Fruit fly (Drosophila melanogaster) whole organism, embryonic: ENCODE measurements around the gene Nph.

Source experiments
- BEAF-32 ChIP-seq: fragments of 200-800 bp; sonication (Bioruptor generic); optimal IDR thresholded peaks from 3 replicates; lab custom pipeline; 2017; ENCODE audit warnings: missing biosample characterization, missing genetic modification characterization, mild to moderate bottlenecking, moderate library complexity, missing genetic modification reagents
- CG13775 ChIP-seq: fragments of 200-800 bp; sonication (Bioruptor generic); optimal IDR thresholded peaks from 3 replicates; lab custom pipeline; 2017; ENCODE audit warnings: missing biosample characterization, mild to moderate bottlenecking, missing genetic modification characterization
- CG13894 ChIP-seq: fragments of 200-800 bp; sonication (Bioruptor generic); optimal IDR thresholded peaks from 3 replicates; lab custom pipeline; 2018; ENCODE audit warnings: missing biosample characterization, mild to moderate bottlenecking, missing genetic modification characterization, moderate library complexity
- CG14710 ChIP-seq: fragments of 200-800 bp; sonication (Bioruptor generic); optimal IDR thresholded peaks from 3 replicates; lab custom pipeline; 2019; ENCODE audit warnings: missing biosample characterization, mild to moderate bottlenecking, missing genetic modification characterization, moderate library complexity
- CG1529 ChIP-seq: fragments of 200-800 bp; sonication (Bioruptor generic); optimal IDR thresholded peaks from 3 replicates; lab custom pipeline; 2018; ENCODE audit warnings: missing biosample characterization, missing genetic modification characterization
- CG15514 ChIP-seq: fragments of 200-800 bp; sonication (Bioruptor generic); optimal IDR thresholded peaks from 3 replicates; lab custom pipeline; 2017; ENCODE audit warnings: missing biosample characterization, missing genetic modification characterization, mild to moderate bottlenecking, moderate library complexity, missing genetic modification reagents
- CG15601 ChIP-seq: fragments of 200-800 bp; sonication (Bioruptor generic); optimal IDR thresholded peaks from 3 replicates; lab custom pipeline; 2019; ENCODE audit warnings: missing biosample characterization, mild to moderate bottlenecking, missing genetic modification characterization, moderate library complexity
- CG17186 ChIP-seq: fragments of 200-800 bp; sonication (Bioruptor generic); optimal IDR thresholded peaks from 3 replicates; lab custom pipeline; 2017; ENCODE audit warnings: missing biosample characterization, missing genetic modification reagents, missing genetic modification characterization
- CG17802 ChIP-seq: fragments of 200-800 bp; sonication (Bioruptor generic); optimal IDR thresholded peaks from 2 replicates; lab custom pipeline; 2018; ENCODE audit warnings: missing biosample characterization, mild to moderate bottlenecking, missing genetic modification characterization, moderate library complexity
- CG30020 ChIP-seq: fragments of 200-800 bp; optimal IDR thresholded peaks from 2 replicates; lab custom pipeline; 2019; ENCODE audit warnings: missing biosample characterization, mild to moderate bottlenecking, missing genetic modification characterization, moderate library complexity
- CG30403 ChIP-seq: fragments of 200-800 bp; sonication (Bioruptor generic); optimal IDR thresholded peaks from 3 replicates; lab custom pipeline; 2016; ENCODE audit warnings: missing biosample characterization, missing genetic modification characterization
- CG32767 ChIP-seq: fragments of 200-800 bp; sonication (Bioruptor generic); IDR thresholded peaks from 2 replicates; pipeline ENCODE4 v1.3.6; 2022; ENCODE audit warnings: missing biosample characterization, missing genetic modification characterization
- CG34224 ChIP-seq: fragments of 200-800 bp; sonication (Bioruptor generic); IDR thresholded peaks from 3 replicates; pipeline ENCODE4 v1.3.6; 2022; ENCODE audit warnings: missing biosample characterization, missing genetic modification characterization; ENCODE audit not compliant: partially characterized antibody
- CG3995 ChIP-seq: fragments of 200-800 bp; sonication (Bioruptor generic); optimal IDR thresholded peaks from 3 replicates; lab custom pipeline; 2016; ENCODE audit warnings: missing biosample characterization, missing genetic modification characterization
- CG6272 ChIP-seq: fragments of 200-800 bp; sonication (Bioruptor generic); IDR thresholded peaks from 2 replicates; pipeline ENCODE4 v1.3.6; 2022; ENCODE audit warnings: missing biosample characterization, missing genetic modification characterization
- CG7963 ChIP-seq: fragments of 200-800 bp; sonication (Bioruptor generic); IDR thresholded peaks from 3 replicates; pipeline ENCODE4 v1.3.6; 2022; ENCODE audit warnings: missing biosample characterization, missing genetic modification characterization; ENCODE audit not compliant: partially characterized antibody
- Ets65A ChIP-seq: fragments of 200-800 bp; sonication (Bioruptor generic); peaks from one replicate; lab custom pipeline; 2016; ENCODE audit warnings: missing biosample characterization, missing genetic modification characterization
- H2.0 ChIP-seq: fragments of 200-800 bp; sonication (Bioruptor generic); IDR thresholded peaks from 2 replicates; pipeline ENCODE4 v1.3.6; 2022; ENCODE audit warnings: missing biosample characterization, missing genetic modification characterization
- HLH4C ChIP-seq: fragments of 200-800 bp; sonication (Bioruptor generic); IDR thresholded peaks from 3 replicates; pipeline ENCODE4 v1.3.6; 2022; ENCODE audit warnings: missing biosample characterization, missing genetic modification characterization; ENCODE audit not compliant: partially characterized antibody
- HmgZ ChIP-seq: fragments of 200-800 bp; sonication (Bioruptor generic); optimal IDR thresholded peaks from 2 replicates; lab custom pipeline; 2018; ENCODE audit warnings: missing biosample characterization, mild to moderate bottlenecking, missing genetic modification characterization
- Lhr ChIP-seq: fragments of 200-800 bp; sonication (Bioruptor generic); optimal IDR thresholded peaks from 3 replicates; lab custom pipeline; 2017; ENCODE audit warnings: mild to moderate bottlenecking, missing biosample characterization, missing genetic modification reagents, missing genetic modification characterization
- Lim3 ChIP-seq: fragments of 200-800 bp; sonication (Bioruptor generic); IDR thresholded peaks from 2 replicates; pipeline ENCODE4 v1.3.6; 2022; ENCODE audit warnings: missing biosample characterization, missing genetic modification characterization
- MESR4 ChIP-seq: fragments of 200-800 bp; sonication (Bioruptor generic); optimal IDR thresholded peaks from 2 replicates; lab custom pipeline; 2018; ENCODE audit warnings: missing biosample characterization, mild to moderate bottlenecking, missing genetic modification characterization, moderate library complexity
- Mad ChIP-seq: fragments of 200-800 bp; sonication (Bioruptor generic); optimal IDR thresholded peaks from 2 replicates; lab custom pipeline; 2016; ENCODE audit warnings: missing biosample characterization, missing genetic modification characterization
- Mrtf ChIP-seq: fragments of 200-800 bp; sonication (Bioruptor generic); IDR thresholded peaks from 3 replicates; pipeline ENCODE4 v1.3.6; 2022; ENCODE audit warnings: missing biosample characterization, missing genetic modification characterization
- NK7.1 ChIP-seq: fragments of 200-800 bp; sonication (Bioruptor generic); optimal IDR thresholded peaks from 3 replicates; lab custom pipeline; 2016; ENCODE audit warnings: missing biosample characterization, missing genetic modification characterization
- Oaz ChIP-seq: fragments of 200-800 bp; sonication (Bioruptor generic); IDR thresholded peaks from 2 replicates; pipeline ENCODE4 v1.3.6; 2022; ENCODE audit warnings: missing biosample characterization, missing genetic modification characterization
- Rx ChIP-seq: fragments of 200-800 bp; sonication (Bioruptor generic); IDR thresholded peaks from 2 replicates; pipeline ENCODE4 v1.3.6; 2022; ENCODE audit warnings: missing biosample characterization, missing genetic modification characterization
- Sry-β ChIP-seq: fragments of 200-800 bp; sonication (Bioruptor generic); optimal IDR thresholded peaks from 2 replicates; lab custom pipeline; 2018; ENCODE audit warnings: missing biosample characterization, mild to moderate bottlenecking, missing genetic modification characterization, moderate library complexity
- Sry-δ ChIP-seq: fragments of 200-800 bp; sonication (Bioruptor generic); optimal IDR thresholded peaks from 2 replicates; lab custom pipeline; 2016; ENCODE audit warnings: missing biosample characterization, missing genetic modification characterization
- Stat92E ChIP-seq, 3 experiments: fragments of >200 bp in 2 of 3; fragments of 200-800 bp in 1 of 3; sonication (Bioruptor generic) in 1 of 3; optimal IDR thresholded peaks; 2 replicates each; lab custom pipeline; 2017 to 2019; ENCODE audit warnings: missing biosample characterization in 3 of 3, missing genetic modification characterization in 3 of 3, mild to moderate bottlenecking in 1 of 3, moderate library complexity in 1 of 3
- ac ChIP-seq: fragments of 200-800 bp; sonication (Bioruptor generic); optimal IDR thresholded peaks from 3 replicates; lab custom pipeline; 2017; ENCODE audit warnings: missing biosample characterization, mild to moderate bottlenecking, missing genetic modification characterization
- al ChIP-seq: fragments of 200-800 bp; sonication (Bioruptor generic); IDR thresholded peaks from 2 replicates; pipeline ENCODE4 v1.3.6; 2022; ENCODE audit warnings: missing biosample characterization, missing genetic modification characterization
- bbx ChIP-seq: fragments of 200-800 bp; sonication (Bioruptor generic); IDR thresholded peaks from 2 replicates; pipeline ENCODE4 v1.3.6; 2022; ENCODE audit warnings: missing biosample characterization, missing genetic modification characterization; ENCODE audit not compliant: partially characterized antibody
- btn ChIP-seq: fragments of 200-800 bp; sonication (Bioruptor generic); optimal IDR thresholded peaks from 2 replicates; lab custom pipeline; 2016; ENCODE audit warnings: missing biosample characterization, missing genetic modification characterization
- ci ChIP-seq: fragments of 200-800 bp; sonication (Bioruptor generic); IDR thresholded peaks from 3 replicates; pipeline ENCODE4 v1.3.6; 2022; ENCODE audit warnings: missing biosample characterization, missing genetic modification characterization
- gfzf ChIP-seq: fragments of 200-800 bp; sonication (Bioruptor generic); optimal IDR thresholded peaks from 2 replicates; lab custom pipeline; 2016; ENCODE audit warnings: missing biosample characterization, mild to moderate bottlenecking, missing genetic modification characterization, moderate library complexity
- hbn ChIP-seq: fragments of 200-800 bp; sonication (Bioruptor generic); IDR thresholded peaks from 2 replicates; pipeline ENCODE4 v1.3.6; 2022; ENCODE audit warnings: missing biosample characterization, missing genetic modification characterization; ENCODE audit not compliant: partially characterized antibody
- hkb ChIP-seq, 2 experiments: fragments of 200-800 bp in 1 of 2; fragments of >200 bp in 1 of 2; sonication (Bioruptor generic) in 1 of 2; IDR thresholded peaks in 1 of 2; optimal IDR thresholded peaks in 1 of 2; 2 replicates each; pipeline versions ENCODE4 v1.3.6 to Lab custom; 2017 to 2022; ENCODE audit warnings: missing biosample characterization in 1 of 2, missing genetic modification characterization in 1 of 2
- mld ChIP-seq: fragments of 200-800 bp; sonication (Bioruptor generic); IDR thresholded peaks from 3 replicates; pipeline ENCODE4 v1.3.6; 2022; ENCODE audit warnings: missing biosample characterization, missing genetic modification characterization; ENCODE audit not compliant: partially characterized antibody
- pzg ChIP-seq: fragments of 200-800 bp; sonication (Bioruptor generic); optimal IDR thresholded peaks from 3 replicates; lab custom pipeline; 2018; ENCODE audit warnings: missing biosample characterization, mild to moderate bottlenecking, missing genetic modification characterization, moderate library complexity
- slbo ChIP-seq: fragments of 200-800 bp; sonication (Bioruptor generic); IDR thresholded peaks from 2 replicates; pipeline ENCODE4 v1.3.6; 2022; ENCODE audit warnings: missing biosample characterization, missing genetic modification characterization
- sob ChIP-seq: fragments of 200-800 bp; sonication (Bioruptor generic); IDR thresholded peaks from 2 replicates; pipeline ENCODE4 v1.3.6; 2022; ENCODE audit warnings: missing biosample characterization, missing genetic modification characterization
- tna ChIP-seq: fragments of 200-800 bp; sonication (Bioruptor generic); IDR thresholded peaks from 2 replicates; pipeline ENCODE4 v1.3.6; 2022; ENCODE audit warnings: missing biosample characterization, missing genetic modification characterization; ENCODE audit not compliant: partially characterized antibody
- ttk ChIP-seq: fragments of 200-800 bp; sonication (Bioruptor generic); IDR thresholded peaks from 2 replicates; pipeline ENCODE4 v2.1.2; 2022; ENCODE audit warnings: missing biosample characterization, missing genetic modification characterization
- unc-4 ChIP-seq: fragments of 200-800 bp; sonication (Bioruptor generic); IDR thresholded peaks from 2 replicates; pipeline ENCODE4 v1.3.6; 2022; ENCODE audit warnings: missing biosample characterization, missing genetic modification characterization; ENCODE audit not compliant: partially characterized antibody
- unpg ChIP-seq: fragments of 200-800 bp; sonication (Bioruptor generic); optimal IDR thresholded peaks from 3 replicates; lab custom pipeline; 2018; ENCODE audit warnings: missing biosample characterization, mild to moderate bottlenecking, missing genetic modification characterization, moderate library complexity
- zen ChIP-seq: fragments of 200-800 bp; sonication (Bioruptor generic); optimal IDR thresholded peaks from 3 replicates; lab custom pipeline; 2018; ENCODE audit warnings: missing biosample characterization, mild to moderate bottlenecking, missing genetic modification characterization, moderate library complexity
- zen2 ChIP-seq: fragments of 200-800 bp; sonication (Bioruptor generic); IDR thresholded peaks from 3 replicates; pipeline ENCODE4 v1.3.6; 2022; ENCODE audit warnings: missing biosample characterization, missing genetic modification characterization; ENCODE audit not compliant: partially characterized antibody

Gene Nph

DNA sequence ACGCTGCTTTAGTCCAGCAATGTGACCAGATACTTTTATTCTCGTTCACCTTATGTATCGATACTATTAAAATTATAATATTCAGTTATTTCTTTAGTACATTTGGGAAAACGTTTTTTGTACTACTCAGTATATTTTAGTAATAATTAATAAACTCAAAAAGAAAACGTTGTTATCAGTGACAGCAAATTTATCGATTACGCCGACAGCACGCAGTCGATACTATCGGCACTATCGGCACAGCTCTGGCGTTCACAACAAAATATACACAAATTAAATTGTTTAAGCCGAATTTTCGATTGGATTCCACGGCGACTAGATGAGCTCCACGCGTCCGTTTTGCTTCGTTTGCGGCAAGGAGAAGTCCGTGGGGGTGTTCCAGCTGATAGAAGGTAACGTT, 34.8 kb upstream of the Nph start, which contains the start of the genes janA, Sry-alpha and Sry-beta (continued):
- peak; percentile 30 for TF ChIP-seq CG13775 (GFP tag; lab: Kevin White, UChicago)
- TF ChIP-seq Stat92E (GFP tag; optimal IDR thresholded peaks at IDR 0.05; lab: Kevin White, UChicago), result peak in 1 of 3 experiments; percentile 29
- TF ChIP-seq sob (GFP tag; lab: Robert Waterston, UW), result peak; percentile 37; the same call in 1 of the 2 replicates
- no peak for TF ChIP-seq Oaz (GFP tag; lab: Robert Waterston, UW)
- peak; percentile 24; the same call in 1 of the 2 replicates for TF ChIP-seq slbo (GFP tag; lab: Robert Waterston, UW)
- no peak for TF ChIP-seq hkb (optimal IDR thresholded peaks at IDR 0.05; lab: Kevin White, UChicago)
- no peak for TF ChIP-seq hkb (GFP tag; IDR thresholded peaks at IDR 0.05; lab: Robert Waterston, UW)
- TF ChIP-seq CG17802, result no peak
- peak; percentile 63 for TF ChIP-seq gfzf
- no peak for TF ChIP-seq ci
- peak; percentile 40 for TF ChIP-seq Ets65A (GFP tag; lab: Kevin White, UChicago)
- peak; percentile 94 for TF ChIP-seq CG15514 (GFP tag; lab: Kevin White, UChicago)
- peak; percentile 35 for TF ChIP-seq zen (tag; lab: Kevin White, UChicago)
- TF ChIP-seq btn (GFP tag; lab: Kevin White, UChicago), result no peak
- TF ChIP-seq mld (GFP tag; lab: Robert Waterston, UW), result peak; percentile 96
- peak; percentile 55 for TF ChIP-seq HmgZ (tag; lab: Kevin White, UChicago)
- peak; percentile 78 for TF ChIP-seq CG3995
- TF ChIP-seq CG14710 (tag; lab: Kevin White, UChicago), result peak; percentile 62
- TF ChIP-seq pzg (GFP tag; lab: Kevin White, UChicago), result peak; percentile 77
- TF ChIP-seq HLH4C (GFP tag; lab: Robert Waterston, UW), result peak; percentile 99
- TF ChIP-seq unpg (GFP tag; lab: Kevin White, UChicago), result no peak
- TF ChIP-seq MESR4, result peak; percentile 71
- TF ChIP-seq zen2 (GFP tag; lab: Robert Waterston, UW), result peak; percentile 99
- peak; percentile 99 for TF ChIP-seq BEAF-32 (GFP tag; lab: Kevin White, UChicago)
- no peak for TF ChIP-seq Lim3 (GFP tag; lab: Robert Waterston, UW)
- TF ChIP-seq CG15601, result peak; percentile 37
- peak; percentile 98 for TF ChIP-seq tna (GFP tag; lab: Robert Waterston, UW)
- TF ChIP-seq bbx, result peak; percentile 99
- peak; percentile 16 for TF ChIP-seq CG30403 (GFP tag; lab: Kevin White, UChicago)
- no peak for TF ChIP-seq H2.0
- peak; percentile 96 for TF ChIP-seq CG7963 (GFP tag; lab: Robert Waterston, UW)
- TF ChIP-seq Mad (GFP tag; lab: Kevin White, UChicago), result peak; percentile 26
- peak; percentile 38 for TF ChIP-seq CG17186
- no peak for TF ChIP-seq Rx (GFP tag; lab: Robert Waterston, UW)
- TF ChIP-seq CG6272 (GFP tag; lab: Robert Waterston, UW), result peak; percentile 29; the same call in 1 of the 2 replicates
- peak; percentile 54 for TF ChIP-seq Sry-β (GFP tag; lab: Kevin White, UChicago)
- no peak for TF ChIP-seq al
- no peak for TF ChIP-seq ttk (GFP tag; lab: Robert Waterston, UW)
- peak; percentile 67 for TF ChIP-seq CG30020 (tag; lab: Kevin White, UChicago)
- TF ChIP-seq CG13894, result no peak
- peak; percentile 96 for TF ChIP-seq Sry-δ (GFP tag; lab: Kevin White, UChicago)
- TF ChIP-seq Mrtf (GFP tag; lab: Robert Waterston, UW), result no peak
- TF ChIP-seq Lhr (GFP tag; lab: Kevin White, UChicago), result peak; percentile 24
- peak; percentile 100 for TF ChIP-seq CG34224
- peak; percentile 69 for TF ChIP-seq CG32767 (GFP tag; lab: Robert Waterston, UW)
- peak; percentile 99 for TF ChIP-seq hbn (GFP tag; lab: Robert Waterston, UW)
- TF ChIP-seq unc-4 (GFP tag; lab: Robert Waterston, UW), result peak; percentile 99
- TF ChIP-seq CG1529 (GFP tag; lab: Kevin White, UChicago), result no peak
- TF ChIP-seq NK7.1 (GFP tag; lab: Kevin White, UChicago), result no peak
- no peak for TF ChIP-seq ac (GFP tag; lab: Kevin White, UChicago)
